Worm (Caenorhabditis elegans): ENCODE measurements around the gene sre-54.

sre-54 gene

DNA sequence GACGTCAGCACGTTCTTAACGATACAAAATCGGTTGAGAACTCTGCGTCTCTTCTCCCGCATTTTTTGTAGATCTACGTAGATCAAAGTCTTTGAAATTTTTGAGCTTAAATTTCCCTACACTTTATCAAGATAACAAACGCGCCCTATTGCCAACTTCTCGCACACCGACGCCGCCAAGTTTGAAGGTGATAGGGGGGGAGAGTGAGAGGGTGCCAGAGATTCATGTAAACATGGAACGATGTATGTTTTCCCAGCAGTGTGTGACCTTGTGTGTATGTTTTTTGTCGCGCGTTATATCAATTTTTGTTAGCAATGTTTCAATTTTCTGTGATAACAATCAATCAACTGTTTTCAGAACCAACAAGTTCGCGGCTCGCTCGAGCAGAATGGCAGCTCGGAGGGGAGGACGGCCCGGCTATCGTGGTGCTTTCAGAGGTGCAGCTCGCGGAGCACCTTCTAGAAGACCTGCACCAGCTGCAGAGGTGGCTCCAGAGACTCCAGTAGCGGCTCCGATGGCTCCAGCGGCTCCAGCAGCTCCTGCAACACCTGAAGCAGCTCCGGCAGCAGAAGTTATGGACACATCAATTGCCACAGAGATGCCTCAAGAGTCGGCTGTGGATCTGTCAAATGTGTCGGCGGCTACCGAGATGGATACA, 9.0 kb downstream of the sre-54 start:
- TF ChIP-seq tra-4 (tag; optimal IDR thresholded peaks at IDR 0.05) = no peak
- TF ChIP-seq ets-7 (tag; optimal IDR thresholded peaks at IDR 0.05) = no peak
- TF ChIP-seq pes-1 (GFP tag; IDR thresholded peaks at IDR 0.05) = no peak

DNA sequence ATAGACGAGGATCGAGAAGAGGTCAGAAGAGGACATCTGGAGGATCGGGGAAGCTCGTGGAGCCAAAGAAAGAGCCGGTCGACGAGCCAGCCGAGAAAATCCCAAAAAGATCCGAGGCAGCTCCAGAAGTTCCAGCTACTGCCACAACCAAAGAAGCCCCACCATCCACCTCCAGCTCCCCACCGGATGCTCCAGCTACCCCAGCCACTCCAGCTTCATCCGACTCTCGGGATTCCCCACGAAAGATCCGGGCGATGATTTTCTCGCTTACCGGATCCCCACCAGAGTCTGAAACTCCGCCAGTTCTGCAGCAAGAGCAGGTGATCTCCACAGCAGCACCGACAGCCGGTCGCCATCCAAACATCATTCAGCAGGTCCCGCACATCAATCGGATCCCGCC, 10.2 kb downstream of the sre-54 start:
- TF ChIP-seq tbx-11 (GFP tag; IDR thresholded peaks at IDR 0.05) = no peak
- no peak for TF ChIP-seq F13C5.2 (tag; optimal IDR thresholded peaks at IDR 0.05)
- no peak for TF ChIP-seq ceh-13 (GFP tag; optimal IDR thresholded peaks at IDR 0.05)
- no peak for TF ChIP-seq ets-7 (tag; optimal IDR thresholded peaks at IDR 0.05)
- TF ChIP-seq tra-4 (tag; optimal IDR thresholded peaks at IDR 0.05) = no peak
- TF ChIP-seq pes-1 (GFP tag; IDR thresholded peaks at IDR 0.05) = no peak
- TF ChIP-seq ama-1 (optimal IDR thresholded peaks at IDR 0.05) = no peak

- TF ChIP-seq ceh-36 (tag; optimal IDR thresholded peaks at IDR 0.05) (peak; percentile 77), ama-1 (optimal IDR thresholded peaks at IDR 0.05) (no peak), hmbx-1 (tag; optimal IDR thresholded peaks at IDR 0.05) (no peak), tra-4 (tag; optimal IDR thresholded peaks at IDR 0.05) (no peak), aly-1 (tag; optimal IDR thresholded peaks at IDR 0.05) (no peak)
These were observed 11.0 kb downstream of the sre-54 start for ce11 chrII:12343710-12344109.

DNA sequence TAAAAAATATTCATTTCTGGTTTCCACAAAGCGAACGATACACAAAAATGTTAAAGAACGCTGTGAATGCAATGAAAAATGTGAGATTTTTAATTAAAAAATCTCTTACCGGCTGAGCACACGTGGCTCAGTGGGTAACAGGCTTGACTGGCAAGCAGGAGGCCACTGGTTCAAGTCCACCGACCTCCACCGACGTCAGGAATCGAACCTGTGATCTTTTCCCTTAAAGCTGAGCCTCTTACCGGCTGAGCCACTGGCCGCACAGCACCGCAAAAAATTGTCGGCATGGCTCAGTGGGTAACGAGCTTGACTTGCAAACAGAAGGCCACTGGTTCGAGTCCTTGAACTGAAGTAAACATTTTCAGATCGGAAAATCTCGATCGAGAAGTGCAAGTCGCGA, 12.1 kb downstream of the sre-54 start, which contains the start of gene C44C11.6:
TSS of gene C44C11.6 (plus strand) at position 23 of the 400 bp plus-strand sequence.
- TF ChIP-seq tbx-37 (GFP tag; conservative IDR thresholded peaks at IDR 0.05) = no peak
- no peak for TF ChIP-seq aly-1 (tag; optimal IDR thresholded peaks at IDR 0.05)
- TF ChIP-seq hnd-1 (tag; optimal IDR thresholded peaks at IDR 0.05) = no peak
- TF ChIP-seq hmbx-1 (tag; optimal IDR thresholded peaks at IDR 0.05) = no peak
- TF ChIP-seq tra-4 (tag; optimal IDR thresholded peaks at IDR 0.05) = no peak
- 0 out of 2 replicates have a peak, but pooled peaks have one; percentile 34 for TF ChIP-seq pes-1 (GFP tag; IDR thresholded peaks at IDR 0.05)

- no peak for TF ChIP-seq hnd-1 (tag; optimal IDR thresholded peaks at IDR 0.05)
- TF ChIP-seq scrt-1 (GFP tag; IDR thresholded peaks at IDR 0.05) = no peak
- TF ChIP-seq ceh-36 (tag; optimal IDR thresholded peaks at IDR 0.05) = no peak
These were observed 13.7 kb downstream of the sre-54 start for ce11 chrII:12346289-12346989.

ce11 chrII:12348957-12349356, 16.2 kb downstream of the sre-54 start:
- TF ChIP-seq hnd-1 (tag; optimal IDR thresholded peaks at IDR 0.05) (no peak), sea-1 (GFP tag; conservative IDR thresholded peaks at IDR 0.05) (no peak), flt-1 (GFP tag; IDR thresholded peaks at IDR 0.05) (no peak), tbx-37 (GFP tag; conservative IDR thresholded peaks at IDR 0.05) (no peak), ceh-36 (tag; optimal IDR thresholded peaks at IDR 0.05) (no peak), tra-4 (tag; optimal IDR thresholded peaks at IDR 0.05) (no peak), ceh-13 (GFP tag; optimal IDR thresholded peaks at IDR 0.05) (no peak), aly-1 (tag; optimal IDR thresholded peaks at IDR 0.05) (no peak), ama-1 (optimal IDR thresholded peaks at IDR 0.05) (no peak), tbx-11 (GFP tag; IDR thresholded peaks at IDR 0.05) (no peak), ets-7 (tag; optimal IDR thresholded peaks at IDR 0.05) (no peak), B0310.2 (tag; optimal IDR thresholded peaks at IDR 0.05) (no peak), pes-1 (GFP tag; IDR thresholded peaks at IDR 0.05) (no peak), hmbx-1 (tag; optimal IDR thresholded peaks at IDR 0.05) (no peak), F13C5.2 (tag; optimal IDR thresholded peaks at IDR 0.05) (no peak), hmg-4 (GFP tag; optimal IDR thresholded peaks at IDR 0.05) (no peak), scrt-1 (GFP tag; IDR thresholded peaks at IDR 0.05) (no peak)

DNA sequence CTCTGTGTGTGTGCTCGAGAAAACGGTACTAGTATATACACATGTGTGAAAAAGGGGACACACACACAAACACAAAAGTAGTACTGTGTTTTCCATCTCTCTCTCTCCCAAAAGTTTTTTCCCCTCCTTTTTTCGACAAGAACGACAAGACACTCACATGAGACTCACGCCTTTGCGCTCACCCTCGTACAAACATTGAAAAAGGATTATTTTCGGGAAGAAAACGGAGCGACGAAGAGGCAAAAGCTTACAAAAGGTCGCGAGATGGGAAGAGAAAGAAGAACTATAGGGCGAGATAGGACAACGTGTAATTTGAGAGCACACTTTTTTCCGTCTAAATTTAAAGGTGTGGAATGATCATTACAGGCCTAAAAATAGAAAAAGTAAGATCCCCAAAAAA, 17.1 kb downstream of the sre-54 start:
- TF ChIP-seq tbx-11 (GFP tag; IDR thresholded peaks at IDR 0.05) (no peak), scrt-1 (GFP tag; IDR thresholded peaks at IDR 0.05) (no peak), sea-1 (GFP tag; conservative IDR thresholded peaks at IDR 0.05) (no peak), ets-7 (tag; optimal IDR thresholded peaks at IDR 0.05) (no peak), ceh-36 (tag; optimal IDR thresholded peaks at IDR 0.05) (no peak), ceh-13 (GFP tag; optimal IDR thresholded peaks at IDR 0.05) (no peak), tbx-37 (GFP tag; conservative IDR thresholded peaks at IDR 0.05) (no peak), aly-1 (tag; optimal IDR thresholded peaks at IDR 0.05) (no peak)

DNA sequence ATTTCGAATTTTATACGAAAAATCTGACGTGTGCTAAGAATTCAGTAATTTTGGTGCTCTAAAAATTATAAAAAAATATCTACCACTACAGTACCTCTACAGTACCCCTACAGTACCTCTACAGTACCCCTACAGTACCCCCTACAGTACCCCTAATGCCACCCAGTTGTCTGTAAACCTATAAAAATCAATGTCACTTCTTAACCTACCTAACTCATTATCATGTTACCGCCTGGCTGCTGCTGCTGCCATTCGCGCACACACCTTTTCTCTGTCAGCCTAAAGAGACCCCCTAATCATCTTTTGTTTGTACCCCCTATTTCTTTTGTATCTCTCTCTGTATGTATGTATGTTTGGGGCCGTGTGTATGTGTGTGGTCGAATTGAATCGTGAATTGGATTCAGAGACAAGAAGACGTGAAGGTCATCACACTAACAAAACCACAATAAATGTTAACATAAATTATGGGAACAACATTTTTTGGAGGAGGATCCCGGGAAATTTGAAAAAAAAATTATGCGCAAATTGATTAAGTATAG, 18.1 kb downstream of the sre-54 start:
- no peak for TF ChIP-seq hmg-4 (GFP tag; optimal IDR thresholded peaks at IDR 0.05)
- no peak for TF ChIP-seq flt-1 (GFP tag; IDR thresholded peaks at IDR 0.05)

ce11 chrII:12352115-12352514, 19.4 kb downstream of the sre-54 start, which contains the start of gene ras-1:
Gene ras-1 (minus strand): TSS chrII:12352243.
- TF ChIP-seq ets-7 (tag; optimal IDR thresholded peaks at IDR 0.05) (no peak), ceh-36 (tag; optimal IDR thresholded peaks at IDR 0.05) (no peak), F13C5.2 (tag; optimal IDR thresholded peaks at IDR 0.05) (no peak), scrt-1 (GFP tag; IDR thresholded peaks at IDR 0.05) (no peak), tbx-37 (GFP tag; conservative IDR thresholded peaks at IDR 0.05) (no peak), flt-1 (GFP tag; IDR thresholded peaks at IDR 0.05) (no peak), pes-1 (GFP tag; IDR thresholded peaks at IDR 0.05) (no peak), aly-1 (tag; optimal IDR thresholded peaks at IDR 0.05) (no peak), hnd-1 (tag; optimal IDR thresholded peaks at IDR 0.05) (no peak), ama-1 (optimal IDR thresholded peaks at IDR 0.05) (no peak), ceh-13 (GFP tag; optimal IDR thresholded peaks at IDR 0.05) (no peak), B0310.2 (tag; optimal IDR thresholded peaks at IDR 0.05) (no peak), tbx-11 (GFP tag; IDR thresholded peaks at IDR 0.05) (no peak)

All from whole organism, early embryonic.